Fruit fly (Drosophila melanogaster) whole organism, embryonic: ENCODE results near the gene CG4577.

Source experiments
- Bdp1 ChIP-seq: fragments of 200-800 bp; sonication (Bioruptor generic); optimal IDR thresholded peaks from 3 replicates; lab custom pipeline; 2016; ENCODE audit warnings: missing biosample characterization, missing genetic modification characterization
- CG10366 ChIP-seq: fragments of 200-800 bp; sonication (Bioruptor generic); IDR thresholded peaks from 2 replicates; pipeline ENCODE4 v1.3.6; 2022; ENCODE audit warnings: missing biosample characterization, missing genetic modification characterization
- CG11085 ChIP-seq: fragments of 200-800 bp; sonication (Bioruptor generic); IDR thresholded peaks from 2 replicates; pipeline ENCODE4 v1.3.6; 2022; ENCODE audit warnings: missing biosample characterization, missing genetic modification characterization
- CG11247 ChIP-seq: fragments of 200-800 bp; sonication (Bioruptor generic); IDR thresholded peaks from 2 replicates; pipeline ENCODE4 v1.3.6; 2022; ENCODE audit warnings: missing biosample characterization, missing genetic modification characterization
- CG12744 ChIP-seq: fragments of 200-800 bp; sonication (Bioruptor generic); optimal IDR thresholded peaks from 2 replicates; lab custom pipeline; 2016; ENCODE audit warnings: missing biosample characterization, missing genetic modification characterization
- CG14860 ChIP-seq: fragments of 200-800 bp; sonication (Bioruptor generic); IDR thresholded peaks from 3 replicates; pipeline ENCODE4 v1.3.6; 2022; ENCODE audit warnings: missing biosample characterization, missing genetic modification characterization; ENCODE audit not compliant: partially characterized antibody
- CG17359 ChIP-seq: fragments of 200-800 bp; sonication (Bioruptor generic); optimal IDR thresholded peaks from 3 replicates; lab custom pipeline; 2018; ENCODE audit warnings: missing biosample characterization, mild to moderate bottlenecking, missing genetic modification characterization, moderate library complexity
- CG17612 ChIP-seq: fragments of 200-800 bp; sonication (Bioruptor generic); IDR thresholded peaks from 2 replicates; pipeline ENCODE4 v1.3.6; 2022; ENCODE audit warnings: missing biosample characterization, missing genetic modification characterization
- CG2129 ChIP-seq: fragments of 200-800 bp; sonication (Bioruptor generic); IDR thresholded peaks from 2 replicates; pipeline ENCODE4 v1.3.6; 2022; ENCODE audit warnings: missing biosample characterization, missing genetic modification characterization; ENCODE audit not compliant: partially characterized antibody
- CG2678 ChIP-seq: fragments of 200-800 bp; sonication (Bioruptor generic); optimal IDR thresholded peaks from 3 replicates; lab custom pipeline; 2019; ENCODE audit warnings: missing biosample characterization, mild to moderate bottlenecking, missing genetic modification characterization, moderate library complexity
- CG32772 ChIP-seq: fragments of 200-800 bp; sonication (Bioruptor generic); IDR thresholded peaks from 2 replicates; pipeline ENCODE4 v1.3.6; 2022; ENCODE audit warnings: missing biosample characterization, missing genetic modification characterization
- CG33557 ChIP-seq: fragments of 200-800 bp; sonication (Bioruptor generic); optimal IDR thresholded peaks from 2 replicates; lab custom pipeline; 2019; ENCODE audit warnings: missing biosample characterization, mild to moderate bottlenecking, missing genetic modification characterization, moderate library complexity
- CG4282 ChIP-seq: fragments of 200-800 bp; sonication (Bioruptor generic); optimal IDR thresholded peaks from 2 replicates; lab custom pipeline; 2016; ENCODE audit warnings: missing biosample characterization, missing genetic modification characterization
- CG43689 ChIP-seq: fragments of 200-800 bp; sonication (Bioruptor generic); IDR thresholded peaks from 2 replicates; pipeline ENCODE4 v1.3.6; 2022; ENCODE audit warnings: missing biosample characterization, missing genetic modification characterization
- CG4404 ChIP-seq: fragments of 200-800 bp; sonication (Bioruptor generic); IDR thresholded peaks from 2 replicates; pipeline ENCODE4 v1.3.6; 2022; ENCODE audit warnings: missing biosample characterization, missing genetic modification characterization
- CG8388 ChIP-seq: fragments of 200-800 bp; sonication (Bioruptor generic); optimal IDR thresholded peaks from 2 replicates; lab custom pipeline; 2019; ENCODE audit warnings: missing biosample characterization, mild to moderate bottlenecking, missing genetic modification characterization, moderate library complexity
- CG8478 ChIP-seq: fragments of >200 bp; optimal IDR thresholded peaks from 2 replicates; lab custom pipeline; 2018
- CG9932 ChIP-seq: fragments of 200-800 bp; sonication (Bioruptor generic); IDR thresholded peaks from 2 replicates; pipeline ENCODE4 v1.3.6; 2022; ENCODE audit warnings: missing biosample characterization, missing genetic modification characterization
- Doc2 ChIP-seq: fragments of 200-800 bp; sonication (Bioruptor generic); IDR thresholded peaks from 2 replicates; pipeline ENCODE4 v1.3.6; 2022; ENCODE audit warnings: missing biosample characterization, missing genetic modification characterization
- Dp ChIP-seq: fragments of 200-800 bp; sonication (Bioruptor generic); optimal IDR thresholded peaks from 2 replicates; lab custom pipeline; 2018; ENCODE audit warnings: missing biosample characterization, mild to moderate bottlenecking, missing genetic modification characterization, moderate library complexity
- Fer2 ChIP-seq: fragments of 200-800 bp; sonication (Bioruptor generic); optimal IDR thresholded peaks from 2 replicates; lab custom pipeline; 2018; ENCODE audit warnings: missing biosample characterization, mild to moderate bottlenecking, missing genetic modification characterization, moderate library complexity
- H2.0 ChIP-seq: fragments of 200-800 bp; sonication (Bioruptor generic); IDR thresholded peaks from 2 replicates; pipeline ENCODE4 v1.3.6; 2022; ENCODE audit warnings: missing biosample characterization, missing genetic modification characterization
- Hr51 ChIP-seq, 2 experiments: fragments of 200-800 bp; sonication (Bioruptor generic); optimal IDR thresholded peaks; 2 replicates in 1 of 2; 3 replicates in 1 of 2; lab custom pipeline; 2016 to 2018; ENCODE audit warnings: missing biosample characterization in 2 of 2, missing genetic modification characterization in 2 of 2, mild to moderate bottlenecking in 1 of 2, moderate library complexity in 1 of 2
- Hr78 ChIP-seq, 2 experiments: fragments of 200-800 bp in 1 of 2; fragments of >200 bp in 1 of 2; sonication (Bioruptor generic) in 1 of 2; optimal IDR thresholded peaks; 2 replicates each; lab custom pipeline; 2017 to 2019; ENCODE audit warnings: missing biosample characterization in 2 of 2, missing genetic modification characterization in 2 of 2, mild to moderate bottlenecking in 1 of 2, moderate library complexity in 1 of 2
- Hsf ChIP-seq: fragments of 200-800 bp; sonication (Bioruptor generic); optimal IDR thresholded peaks from 3 replicates; lab custom pipeline; 2016; ENCODE audit warnings: missing biosample characterization, missing genetic modification characterization
- Ptx1 ChIP-seq: fragments of 200-800 bp; sonication (Bioruptor generic); IDR thresholded peaks from 2 replicates; pipeline ENCODE4 v1.3.6; 2022; ENCODE audit warnings: missing biosample characterization, missing genetic modification characterization
- Rfx ChIP-seq: fragments of 200-800 bp; sonication (Bioruptor generic); IDR thresholded peaks from 2 replicates; pipeline ENCODE4 v1.3.6; 2022; ENCODE audit warnings: missing biosample characterization, missing genetic modification characterization
- Six4 ChIP-seq: fragments of 200-800 bp; sonication (Bioruptor generic); optimal IDR thresholded peaks from 2 replicates; lab custom pipeline; 2016; ENCODE audit warnings: missing biosample characterization, missing genetic modification characterization
- Sry-δ ChIP-seq: fragments of 200-800 bp; sonication (Bioruptor generic); optimal IDR thresholded peaks from 2 replicates; lab custom pipeline; 2016; ENCODE audit warnings: missing biosample characterization, missing genetic modification characterization
- aop ChIP-seq: fragments of 200-800 bp; sonication (Bioruptor generic); IDR thresholded peaks from 2 replicates; pipeline ENCODE4 v1.3.6; 2022; ENCODE audit warnings: missing biosample characterization, missing genetic modification characterization
- bigmax ChIP-seq: fragments of 200-800 bp; sonication (Bioruptor generic); optimal IDR thresholded peaks from 2 replicates; lab custom pipeline; 2018; ENCODE audit warnings: missing biosample characterization, mild to moderate bottlenecking, missing genetic modification characterization
- btn ChIP-seq: fragments of 200-800 bp; sonication (Bioruptor generic); optimal IDR thresholded peaks from 2 replicates; lab custom pipeline; 2016; ENCODE audit warnings: missing biosample characterization, missing genetic modification characterization
- chn ChIP-seq: fragments of 200-800 bp; sonication (Bioruptor generic); optimal IDR thresholded peaks from 2 replicates; lab custom pipeline; 2016; ENCODE audit warnings: missing biosample characterization, missing genetic modification characterization
- emc ChIP-seq: fragments of 200-800 bp; sonication (Bioruptor generic); optimal IDR thresholded peaks from 2 replicates; lab custom pipeline; 2016; ENCODE audit warnings: missing biosample characterization, missing genetic modification characterization
- gro ChIP-seq: fragments of 200-800 bp; sonication (Bioruptor generic); optimal IDR thresholded peaks from 2 replicates; lab custom pipeline; 2016; ENCODE audit warnings: missing biosample characterization, missing genetic modification characterization
- hth ChIP-seq: fragments of >200 bp; optimal IDR thresholded peaks from 2 replicates; lab custom pipeline; 2017; ENCODE audit warnings: inconsistent platforms
- lab ChIP-seq: fragments of 200-800 bp; sonication (Bioruptor generic); optimal IDR thresholded peaks from 3 replicates; lab custom pipeline; 2017; ENCODE audit warnings: missing biosample characterization, missing genetic modification characterization, mild to moderate bottlenecking, moderate library complexity, missing genetic modification reagents
- lmd ChIP-seq: fragments of 200-800 bp; sonication (Bioruptor generic); IDR thresholded peaks from 2 replicates; pipeline ENCODE4 v1.3.6; 2022; ENCODE audit warnings: missing biosample characterization, missing genetic modification characterization
- maf-S ChIP-seq: fragments of 200-800 bp; sonication (Bioruptor generic); optimal IDR thresholded peaks from 2 replicates; lab custom pipeline; 2016; ENCODE audit warnings: missing biosample characterization, missing genetic modification characterization
- mam ChIP-seq: fragments of 200-800 bp; sonication (Bioruptor generic); optimal IDR thresholded peaks from 3 replicates; lab custom pipeline; 2016; ENCODE audit warnings: missing biosample characterization, missing genetic modification characterization
- mirr ChIP-seq: fragments of 200-800 bp; sonication (Bioruptor generic); optimal IDR thresholded peaks from 3 replicates; lab custom pipeline; 2018; ENCODE audit warnings: missing biosample characterization, mild to moderate bottlenecking, missing genetic modification characterization
- mld ChIP-seq: fragments of 200-800 bp; sonication (Bioruptor generic); IDR thresholded peaks from 3 replicates; pipeline ENCODE4 v1.3.6; 2022; ENCODE audit warnings: missing biosample characterization, missing genetic modification characterization; ENCODE audit not compliant: partially characterized antibody
- nerfin-1 ChIP-seq: fragments of 200-800 bp; sonication (Bioruptor generic); optimal IDR thresholded peaks from 3 replicates; lab custom pipeline; 2019; ENCODE audit warnings: missing biosample characterization, mild to moderate bottlenecking, missing genetic modification characterization, moderate library complexity
- otp ChIP-seq: fragments of 200-800 bp; sonication (Bioruptor generic); IDR thresholded peaks from 3 replicates; pipeline ENCODE4, ENCODE4 v1.3.6; 2022; ENCODE audit warnings: missing biosample characterization, missing genetic modification characterization
- p53 ChIP-seq: fragments of 200-800 bp; sonication (Bioruptor generic); optimal IDR thresholded peaks from 2 replicates; lab custom pipeline; 2016; ENCODE audit warnings: missing biosample characterization, missing genetic modification characterization
- pan ChIP-seq, 4 experiments: fragments of >200 bp in 3 of 4; fragments of 200-800 bp in 1 of 4; sonication (Bioruptor generic) in 1 of 4; optimal IDR thresholded peaks in 3 of 4; IDR thresholded peaks in 1 of 4; 2 replicates each; pipeline versions ENCODE4 v1.3.6 to Lab custom; 2017 to 2022; ENCODE audit warnings: missing biosample characterization in 2 of 4, missing genetic modification characterization in 2 of 4, mixed read lengths in 1 of 4
- pb ChIP-seq: fragments of 200-800 bp; sonication (Bioruptor generic); optimal IDR thresholded peaks from 3 replicates; lab custom pipeline; 2016; ENCODE audit warnings: missing biosample characterization, missing genetic modification characterization
- pros ChIP-seq: fragments of 200-800 bp; sonication (Bioruptor generic); optimal IDR thresholded peaks from 3 replicates; lab custom pipeline; 2019; ENCODE audit warnings: missing biosample characterization, mild to moderate bottlenecking, missing genetic modification characterization, moderate library complexity
- tin ChIP-seq: fragments of 200-800 bp; sonication (Bioruptor generic); optimal IDR thresholded peaks from 3 replicates; lab custom pipeline; 2016; ENCODE audit warnings: missing biosample characterization, missing genetic modification characterization
- unc-4 ChIP-seq: fragments of 200-800 bp; sonication (Bioruptor generic); IDR thresholded peaks from 2 replicates; pipeline ENCODE4 v1.3.6; 2022; ENCODE audit warnings: missing biosample characterization, missing genetic modification characterization; ENCODE audit not compliant: partially characterized antibody
- unpg ChIP-seq: fragments of 200-800 bp; sonication (Bioruptor generic); optimal IDR thresholded peaks from 3 replicates; lab custom pipeline; 2018; ENCODE audit warnings: missing biosample characterization, mild to moderate bottlenecking, missing genetic modification characterization, moderate library complexity
- vfl ChIP-seq: fragments of 200-800 bp; sonication (Bioruptor generic); optimal IDR thresholded peaks from 2 replicates; lab custom pipeline; 2016; ENCODE audit warnings: missing biosample characterization, missing genetic modification characterization

Gene CG4577

DNA sequence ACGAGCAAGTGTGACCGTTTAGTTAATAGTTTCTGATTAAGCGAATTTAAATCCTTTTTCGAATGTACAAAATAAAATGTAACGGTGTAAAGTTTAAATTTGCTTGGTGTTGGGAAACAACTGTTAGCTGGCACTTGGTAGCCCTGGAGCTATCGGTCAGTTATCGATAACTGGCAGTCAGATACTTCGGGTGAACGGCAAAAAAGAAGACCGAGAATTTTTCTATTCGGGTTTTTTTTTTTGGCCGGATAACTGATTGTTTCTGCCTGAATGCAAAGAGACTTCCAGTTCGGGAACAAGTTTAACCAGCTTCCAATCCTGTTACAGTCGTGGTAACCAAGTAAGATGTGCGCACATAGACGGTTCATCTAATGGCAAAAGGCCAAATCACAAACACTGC lies 43.0 kb downstream of the CG4577 start, which contains the start of gene CG4896 (continued):
- no peak for TF ChIP-seq Hr51 (GFP tag; optimal IDR thresholded peaks at IDR 0.05; lab: Kevin White, UChicago)
- no peak; the same call in 1 of the 2 replicates for TF ChIP-seq CG32772 (GFP tag; lab: Robert Waterston, UW)
- TF ChIP-seq maf-S, result no peak
- no peak for TF ChIP-seq Hsf (GFP tag; lab: Kevin White, UChicago)
- no peak for TF ChIP-seq CG33557
- no peak for TF ChIP-seq CG4282 (GFP tag; lab: Kevin White, UChicago)
- no peak for TF ChIP-seq CG17359 (tag; lab: Kevin White, UChicago)
- no peak for TF ChIP-seq CG10366 (GFP tag; lab: Robert Waterston, UW)
- TF ChIP-seq lmd (GFP tag; lab: Robert Waterston, UW), result no peak
- peak; percentile 65 for TF ChIP-seq Dp (GFP tag; lab: Kevin White, UChicago)
- TF ChIP-seq hth (lab: Kevin White, UChicago), result no peak
- peak; percentile 57; the same call in 2 of the 3 replicates for TF ChIP-seq CG14860 (GFP tag; lab: Robert Waterston, UW)
- TF ChIP-seq mirr (GFP tag; lab: Kevin White, UChicago), result no peak
- no peak for TF ChIP-seq mld (GFP tag; lab: Robert Waterston, UW)
- TF ChIP-seq pros, result no peak
- no peak for TF ChIP-seq aop
- no peak for TF ChIP-seq CG12744 (GFP tag; lab: Kevin White, UChicago)
- TF ChIP-seq CG17612 (GFP tag; lab: Robert Waterston, UW), result no peak
- TF ChIP-seq pan (optimal IDR thresholded peaks at IDR 0.05; lab: Kevin White, UChicago), result no peak
- TF ChIP-seq pan (GFP tag; optimal IDR thresholded peaks at IDR 0.05 in 1 of 2, IDR thresholded peaks at IDR 0.05 in 1 of 2), result no peak
- no peak for TF ChIP-seq chn
- no peak for TF ChIP-seq lab (GFP tag; lab: Kevin White, UChicago)
- no peak for TF ChIP-seq tin (GFP tag; lab: Kevin White, UChicago)
- no peak for TF ChIP-seq CG43689 (GFP tag; lab: Robert Waterston, UW)
- TF ChIP-seq CG2129, result no peak
- TF ChIP-seq nerfin-1 (tag; lab: Kevin White, UChicago), result no peak
- no peak for TF ChIP-seq otp (GFP tag; lab: Robert Waterston, UW)
- TF ChIP-seq Hr78 (GFP tag; optimal IDR thresholded peaks at IDR 0.05; lab: Kevin White, UChicago), result no peak
- TF ChIP-seq mam (GFP tag; lab: Kevin White, UChicago), result no peak
- no peak for TF ChIP-seq CG4404
- TF ChIP-seq Rfx, result peak; percentile 63
- TF ChIP-seq vfl, result no peak
- TF ChIP-seq pb, result no peak
- peak; percentile 74 for TF ChIP-seq Sry-δ (GFP tag; lab: Kevin White, UChicago)
- no peak for TF ChIP-seq CG11247 (GFP tag; lab: Robert Waterston, UW)
- no peak for TF ChIP-seq Doc2 (GFP tag; lab: Robert Waterston, UW)
- peak; percentile 21 for TF ChIP-seq gro
- no peak for TF ChIP-seq CG2678 (tag; lab: Kevin White, UChicago)
- no peak for TF ChIP-seq CG8388 (GFP tag; lab: Kevin White, UChicago)
- no peak for TF ChIP-seq p53 (GFP tag; lab: Kevin White, UChicago)
- no peak for TF ChIP-seq Bdp1
- TF ChIP-seq unc-4 (GFP tag; lab: Robert Waterston, UW), result peak; percentile 65
- TF ChIP-seq H2.0 (GFP tag; lab: Robert Waterston, UW), result no peak
- no peak for TF ChIP-seq Fer2 (tag; lab: Kevin White, UChicago)
- no peak for TF ChIP-seq CG9932
- no peak for TF ChIP-seq Ptx1
- no peak for TF ChIP-seq bigmax
- TF ChIP-seq btn, result no peak
- no peak for TF ChIP-seq CG8478 (lab: Kevin White, UChicago)
- no peak for TF ChIP-seq CG11085
- TF ChIP-seq emc (GFP tag; lab: Kevin White, UChicago), result no peak
- no peak for TF ChIP-seq unpg (GFP tag; lab: Kevin White, UChicago)
- no peak for TF ChIP-seq Six4
